Worm (Caenorhabditis elegans) whole organism, L4 larva: ENCODE measurements around the gene fli-1.

Experiments
- F26F4.8 ChIP-seq: fragments of 200-800 bp; sonication (Bioruptor generic); conservative IDR thresholded peaks from 2 replicates; pipeline ENCODE4 v1.3.6; 2022; ENCODE audit warnings: missing genetic modification characterization, missing compliant biosample characterization
- T20F7.1 ChIP-seq: fragments of 200-800 bp; sonication (Bioruptor generic); optimal IDR thresholded peaks from 2 replicates; lab custom pipeline; 2018; ENCODE audit warnings: mild to moderate bottlenecking, missing genetic modification characterization, missing compliant biosample characterization
- T26A8.4 ChIP-seq: fragments of 200-800 bp; sonication (Bioruptor generic); IDR thresholded peaks from 2 replicates; pipeline ENCODE4 v1.3.6; 2022; ENCODE audit warnings: missing genetic modification characterization, missing compliant biosample characterization
- Y48G9A.11 ChIP-seq: fragments of 200-800 bp; sonication (Bioruptor generic); IDR thresholded peaks from 2 replicates; pipeline ENCODE4 v1.3.6; 2022; ENCODE audit warnings: missing genetic modification reagents, missing genetic modification characterization, missing compliant biosample characterization
- Y5F2A.4 ChIP-seq: fragments of 200-800 bp; sonication (Bioruptor generic); optimal IDR thresholded peaks from 2 replicates; lab custom pipeline; 2018; ENCODE audit warnings: mild to moderate bottlenecking, missing genetic modification characterization, missing compliant biosample characterization
- Y75B8A.6 ChIP-seq: fragments of 200-800 bp; sonication (Bioruptor generic); IDR thresholded peaks from 2 replicates; pipeline ENCODE4 v1.3.6; 2022; ENCODE audit warnings: missing genetic modification reagents, missing genetic modification characterization, missing compliant biosample characterization
- ZK546.5 ChIP-seq, 2 experiments: sonication (generic microtip); optimal IDR thresholded peaks; 2 replicates each; lab custom pipeline; 2017; ENCODE audit warnings: missing biosample characterization in 2 of 2, missing genetic modification characterization in 2 of 2
- aha-1 ChIP-seq: fragments of 150-350 bp; peaks from one replicate; lab custom pipeline; 2014; ENCODE audit warnings: missing biosample characterization, missing genetic modification characterization
- arid-1 ChIP-seq: fragments of 200-800 bp; sonication (Bioruptor generic); conservative IDR thresholded peaks from 2 replicates; pipeline ENCODE4 v1.3.6; 2022; ENCODE audit warnings: missing genetic modification reagents, missing genetic modification characterization, missing compliant biosample characterization
- ceh-20 ChIP-seq: fragments of 200-800 bp; sonication (Bioruptor generic); IDR thresholded peaks from 2 replicates; pipeline ENCODE4 v1.3.6; 2022; ENCODE audit warnings: missing genetic modification reagents, missing genetic modification characterization, missing compliant biosample characterization
- ceh-28 ChIP-seq: fragments of 150-350 bp; optimal IDR thresholded peaks from 2 replicates; lab custom pipeline; 2014; ENCODE audit warnings: missing biosample characterization, missing genetic modification reagents, missing genetic modification characterization
- ceh-32 ChIP-seq: sonication (generic microtip); optimal IDR thresholded peaks from 2 replicates; lab custom pipeline; 2016; ENCODE audit warnings: mild to moderate bottlenecking, missing genetic modification characterization, missing compliant biosample characterization; ENCODE audit not compliant: poor library complexity
- ceh-44 ChIP-seq: fragments of 200-800 bp; sonication (Bioruptor generic); IDR thresholded peaks from 2 replicates; pipeline ENCODE4 v1.3.6; 2022; ENCODE audit warnings: missing genetic modification reagents, missing genetic modification characterization, missing compliant biosample characterization
- ceh-62 ChIP-seq: sonication (generic microtip); optimal IDR thresholded peaks from 2 replicates; lab custom pipeline; 2017; ENCODE audit warnings: missing biosample characterization, missing genetic modification characterization
- ceh-82 ChIP-seq: sonication (generic microtip); optimal IDR thresholded peaks from 2 replicates; lab custom pipeline; 2017; ENCODE audit warnings: missing biosample characterization, missing genetic modification characterization
- daf-19 ChIP-seq: fragments of 200-800 bp; sonication (Bioruptor generic); conservative IDR thresholded peaks from 2 replicates; pipeline ENCODE4 v1.3.6; 2022; ENCODE audit warnings: missing genetic modification characterization, missing compliant biosample characterization
- dmd-6 ChIP-seq: fragments of 200-800 bp; sonication (Bioruptor generic); IDR thresholded peaks from 2 replicates; pipeline ENCODE4 v1.3.6; 2022; ENCODE audit warnings: missing genetic modification reagents, missing genetic modification characterization, missing compliant biosample characterization
- dmd-9 ChIP-seq: fragments of 200-800 bp; sonication (Bioruptor generic); IDR thresholded peaks from 2 replicates; pipeline ENCODE4 v1.3.6; 2022; ENCODE audit warnings: missing genetic modification reagents, missing genetic modification characterization, missing compliant biosample characterization
- dpl-1 ChIP-seq: fragments of 150-350 bp; optimal IDR thresholded peaks from 2 replicates; lab custom pipeline; 2014; ENCODE audit warnings: missing biosample characterization, missing genetic modification reagents, missing genetic modification characterization
- egl-27 ChIP-seq: sonication (generic microtip); optimal IDR thresholded peaks from 3 replicates; lab custom pipeline; 2017; ENCODE audit warnings: missing biosample characterization, missing genetic modification reagents, missing genetic modification characterization
- egl-43 ChIP-seq: fragments of 200-800 bp; sonication (Bioruptor generic); IDR thresholded peaks from 2 replicates; pipeline ENCODE4 v1.3.6; 2022; ENCODE audit warnings: missing genetic modification reagents, missing genetic modification characterization, missing compliant biosample characterization
- fos-1 ChIP-seq: fragments of 150-350 bp; optimal IDR thresholded peaks from 2 replicates; lab custom pipeline; 2014; ENCODE audit warnings: missing biosample characterization, missing genetic modification characterization
- hif-1 ChIP-seq, 2 experiments: sonication (generic microtip); optimal IDR thresholded peaks; 2 replicates each; lab custom pipeline; 2016 to 2017; ENCODE audit warnings: missing compliant biosample characterization in 2 of 2, missing genetic modification characterization in 2 of 2, missing genetic modification reagents in 2 of 2, missing genotype in 2 of 2, mild to moderate bottlenecking in 1 of 2
- hlh-11 ChIP-seq: fragments of 200-800 bp; sonication (Bioruptor generic); optimal IDR thresholded peaks from 2 replicates; lab custom pipeline; 2018; ENCODE audit warnings: mild to moderate bottlenecking, missing genetic modification characterization, missing compliant biosample characterization
- hmg-1.1 ChIP-seq: fragments of 200-800 bp; sonication (Bioruptor generic); IDR thresholded peaks from 2 replicates; pipeline ENCODE4 v1.3.6; 2022; ENCODE audit warnings: missing genetic modification reagents, missing genetic modification characterization, missing compliant biosample characterization
- lin-15B ChIP-seq: fragments of 150-350 bp; sonication (generic microtip); optimal IDR thresholded peaks from 3 replicates; lab custom pipeline; 2014; ENCODE audit warnings: missing biosample characterization, missing genetic modification characterization
- lin-29 ChIP-seq: fragments of 200-800 bp; sonication (Bioruptor generic); IDR thresholded peaks from 2 replicates; pipeline ENCODE4 v1.3.6; 2022; ENCODE audit warnings: missing genetic modification reagents, missing genetic modification characterization, missing compliant biosample characterization
- lin-39 ChIP-seq: fragments of 150-350 bp; optimal IDR thresholded peaks from 2 replicates; lab custom pipeline; 2014; ENCODE audit warnings: missing biosample characterization, missing genetic modification reagents, missing genetic modification characterization
- madf-5 ChIP-seq, 2 experiments: fragments of 200-800 bp; sonication (Bioruptor generic); IDR thresholded peaks; 2 replicates each; pipeline ENCODE4 v1.3.6; 2022; ENCODE audit warnings: missing compliant biosample characterization in 2 of 2, missing genetic modification characterization in 2 of 2
- mdl-1 ChIP-seq, 2 experiments: fragments of 150-350 bp in 1 of 2; sonication (generic microtip) in 1 of 2; optimal IDR thresholded peaks; 2 replicates each; lab custom pipeline; 2014 to 2017; ENCODE audit warnings: missing biosample characterization in 2 of 2, missing genetic modification characterization in 2 of 2
- mep-1 ChIP-seq: fragments of 150-350 bp; sonication (generic microtip); optimal IDR thresholded peaks from 3 replicates; lab custom pipeline; 2014; ENCODE audit warnings: missing biosample characterization, missing genetic modification characterization
- mes-2 ChIP-seq: sonication (generic microtip); optimal IDR thresholded peaks from 2 replicates; lab custom pipeline; 2016; ENCODE audit warnings: missing genotype, mild to moderate bottlenecking, missing genetic modification characterization, missing compliant biosample characterization; ENCODE audit not compliant: poor library complexity, severe bottlenecking
- nhr-11 ChIP-seq: fragments of 150-350 bp; optimal IDR thresholded peaks from 2 replicates; lab custom pipeline; 2014; ENCODE audit warnings: missing biosample characterization, missing genetic modification characterization
- nhr-76 ChIP-seq: fragments of 150-350 bp; optimal IDR thresholded peaks from 2 replicates; lab custom pipeline; 2014; ENCODE audit warnings: missing biosample characterization, missing genetic modification characterization
- nhr-77 ChIP-seq: fragments of 150-350 bp; optimal IDR thresholded peaks from 2 replicates; lab custom pipeline; 2014; ENCODE audit warnings: missing biosample characterization, missing genetic modification characterization
- php-3 ChIP-seq: fragments of 200-800 bp; sonication (Bioruptor generic); IDR thresholded peaks from 2 replicates; pipeline ENCODE4 v1.3.6; 2022; ENCODE audit warnings: missing genetic modification reagents, missing genetic modification characterization, missing compliant biosample characterization
- pqm-1 ChIP-seq: sonication (generic microtip); optimal IDR thresholded peaks from 2 replicates; lab custom pipeline; 2017; ENCODE audit warnings: missing biosample characterization, missing genetic modification characterization
- rbr-2 ChIP-seq: sonication (generic microtip); optimal IDR thresholded peaks from 2 replicates; lab custom pipeline; 2016; ENCODE audit warnings: missing genotype, missing genetic modification characterization, missing compliant biosample characterization
- sdz-12 ChIP-seq: fragments of 200-800 bp; sonication (Bioruptor generic); optimal IDR thresholded peaks from 2 replicates; lab custom pipeline; 2018; ENCODE audit warnings: mild to moderate bottlenecking, missing genetic modification characterization, missing compliant biosample characterization
- set-16 ChIP-seq: fragments of 200-800 bp; sonication (Bioruptor generic); IDR thresholded peaks from 2 replicates; pipeline ENCODE4 v1.3.6; 2022; ENCODE audit warnings: missing genetic modification reagents, missing genetic modification characterization, missing compliant biosample characterization
- snpc-4 ChIP-seq: fragments of 150-350 bp; optimal IDR thresholded peaks from 2 replicates; lab custom pipeline; 2014; ENCODE audit warnings: missing biosample characterization, missing genetic modification characterization
- spr-3 ChIP-seq: fragments of 200-800 bp; sonication (Bioruptor generic); optimal IDR thresholded peaks from 2 replicates; lab custom pipeline; 2018; ENCODE audit warnings: mild to moderate bottlenecking, missing genetic modification characterization, missing compliant biosample characterization
- tra-1 ChIP-seq: fragments of 200-800 bp; sonication (Bioruptor generic); IDR thresholded peaks from 2 replicates; pipeline ENCODE4 v1.3.6; 2022; ENCODE audit warnings: missing genetic modification reagents, missing genetic modification characterization, missing compliant biosample characterization
- unc-130 ChIP-seq: sonication (generic microtip); optimal IDR thresholded peaks from 2 replicates; lab custom pipeline; 2016; ENCODE audit warnings: missing genetic modification reagents, missing genetic modification characterization, missing compliant biosample characterization
- unc-39 ChIP-seq: sonication (generic microtip); optimal IDR thresholded peaks from 2 replicates; lab custom pipeline; 2017; ENCODE audit warnings: missing biosample characterization, missing genetic modification characterization
- unc-62 ChIP-seq, 3 experiments: fragments of 150-350 bp in 1 of 3; sonication (generic microtip); optimal IDR thresholded peaks in 2 of 3; peaks in 1 of 3; 1 replicate in 1 of 3; 2 replicates in 2 of 3; lab custom pipeline; 2014 to 2017; ENCODE audit warnings: missing biosample characterization in 3 of 3, missing genetic modification characterization in 3 of 3, missing genetic modification reagents in 3 of 3, missing genotype in 1 of 3
- vab-7 ChIP-seq: fragments of 200-800 bp; sonication (Bioruptor generic); IDR thresholded peaks from 2 replicates; pipeline ENCODE4 v1.3.6; 2022; ENCODE audit warnings: missing genetic modification reagents, missing genetic modification characterization, missing compliant biosample characterization
- zfp-2 ChIP-seq: sonication (generic microtip); optimal IDR thresholded peaks from 2 replicates; lab custom pipeline; 2016; ENCODE audit warnings: mild to moderate bottlenecking, missing genetic modification characterization, missing compliant biosample characterization
- zfp-3 ChIP-seq: fragments of 200-800 bp; sonication (Bioruptor generic); conservative IDR thresholded peaks from 2 replicates; pipeline ENCODE4 v1.3.6; 2022; ENCODE audit warnings: missing genetic modification reagents, missing genetic modification characterization, missing compliant biosample characterization
- ztf-7 ChIP-seq: fragments of 150-350 bp; optimal IDR thresholded peaks from 2 replicates; lab custom pipeline; 2014; ENCODE audit warnings: missing biosample characterization, missing genetic modification characterization

Gene fli-1

ce11 chrIII:8650235-8650817 is 33.2 kb downstream of the fli-1 start, which contains the start of gene flp-23:
TSS of gene flp-23 (plus strand) at chrIII:8650767.
- peak; percentile 73 for TF ChIP-seq mes-2 (tag; lab: Kevin White, UChicago)
- TF ChIP-seq rbr-2: peak; percentile 35
- no peak for TF ChIP-seq nhr-77 (tag; lab: Kevin White, UChicago)
- TF ChIP-seq unc-62 (GFP tag; optimal IDR thresholded peaks at IDR 0.05 in 1 of 2; lab: Kevin White, UChicago): peak in 1 of 2 experiments; percentile 58
- TF ChIP-seq unc-62 (tag; optimal IDR thresholded peaks at IDR 0.05; lab: Kevin White, UChicago): no peak
- no peak for TF ChIP-seq hif-1 (tag; optimal IDR thresholded peaks at IDR 0.05; lab: Kevin White, UChicago)
- TF ChIP-seq php-3: no peak
- no peak for TF ChIP-seq ceh-82
- TF ChIP-seq egl-43 (GFP tag; lab: Robert Waterston, UW): no peak; the same call in none of the 2 replicates
- TF ChIP-seq vab-7: peak; percentile 67; the same call in 1 of the 2 replicates
- TF ChIP-seq unc-130 (GFP tag; lab: Kevin White, UChicago): peak; percentile 29
- no peak for TF ChIP-seq spr-3 (GFP tag; lab: Kevin White, UChicago)
- TF ChIP-seq dmd-6 (GFP tag; lab: Robert Waterston, UW): peak; percentile 26; the same call in 1 of the 2 replicates
- 0 out of 2 replicates have a peak, but pooled peaks have one; percentile 40 for TF ChIP-seq arid-1 (GFP tag; lab: Robert Waterston, UW)
- no peak for TF ChIP-seq snpc-4 (tag; lab: Kevin White, UChicago)
- TF ChIP-seq ztf-7: no peak
- no peak for TF ChIP-seq zfp-3 (GFP tag; lab: Robert Waterston, UW)
- no peak for TF ChIP-seq pqm-1 (tag; lab: Kevin White, UChicago)
- TF ChIP-seq nhr-76 (tag; lab: Kevin White, UChicago): no peak
- TF ChIP-seq ceh-44 (GFP tag; lab: Robert Waterston, UW): peak; percentile 26; the same call in 1 of the 2 replicates
- peak; percentile 68 for TF ChIP-seq set-16 (GFP tag; lab: Robert Waterston, UW)
- TF ChIP-seq dpl-1 (GFP tag; lab: Kevin White, UChicago): no peak
- peak; percentile 31 for TF ChIP-seq hlh-11 (tag; lab: Kevin White, UChicago)
- TF ChIP-seq F26F4.8 (GFP tag; lab: Robert Waterston, UW): peak; percentile 68; the same call in 1 of the 2 replicates
- peak; percentile 98 for TF ChIP-seq aha-1 (tag; lab: Kevin White, UChicago)
- no peak for TF ChIP-seq nhr-11 (tag; lab: Kevin White, UChicago)
- no peak for TF ChIP-seq ceh-28 (tag; lab: Kevin White, UChicago)
- no peak for TF ChIP-seq sdz-12 (GFP tag; lab: Kevin White, UChicago)
- TF ChIP-seq T26A8.4 (GFP tag; lab: Robert Waterston, UW): peak; percentile 12; the same call in 1 of the 2 replicates
- no peak for TF ChIP-seq lin-15B (tag; lab: Kevin White, UChicago)
- TF ChIP-seq zfp-2 (tag; lab: Kevin White, UChicago): no peak
- no peak for TF ChIP-seq Y75B8A.6 (GFP tag; lab: Robert Waterston, UW)
- TF ChIP-seq egl-27 (tag; lab: Kevin White, UChicago): no peak
- TF ChIP-seq tra-1 (GFP tag; lab: Robert Waterston, UW): peak; percentile 44; the same call in 1 of the 2 replicates
- TF ChIP-seq dmd-9 (GFP tag; lab: Robert Waterston, UW): no peak
- TF ChIP-seq mep-1: peak; percentile 37
- no peak for TF ChIP-seq fos-1 (tag; lab: Kevin White, UChicago)
- no peak for TF ChIP-seq Y48G9A.11 (GFP tag; lab: Robert Waterston, UW)
- TF ChIP-seq unc-39 (tag; lab: Kevin White, UChicago): no peak
- TF ChIP-seq ceh-32 (tag; lab: Kevin White, UChicago): no peak
- no peak for TF ChIP-seq madf-5 (GFP tag; IDR thresholded peaks at IDR 0.05; lab: Robert Waterston, UW)
- TF ChIP-seq ZK546.5 (tag; optimal IDR thresholded peaks at IDR 0.05; lab: Kevin White, UChicago): no peak
- no peak for TF ChIP-seq T20F7.1 (GFP tag; lab: Kevin White, UChicago)
- TF ChIP-seq lin-29 (GFP tag; lab: Robert Waterston, UW): no peak
- TF ChIP-seq lin-39 (tag; lab: Kevin White, UChicago): no peak
- TF ChIP-seq ceh-62 (tag; lab: Kevin White, UChicago): no peak
- no peak for TF ChIP-seq mdl-1 (tag; optimal IDR thresholded peaks at IDR 0.05; lab: Kevin White, UChicago)
- TF ChIP-seq hmg-1.1 (GFP tag; lab: Robert Waterston, UW): peak; percentile 73
- no peak for TF ChIP-seq daf-19 (GFP tag; lab: Robert Waterston, UW)
- TF ChIP-seq ceh-20 (GFP tag; lab: Robert Waterston, UW): 0 out of 2 replicates have a peak, but pooled peaks have one; percentile 9
- TF ChIP-seq Y5F2A.4 (GFP tag; lab: Kevin White, UChicago): no peak
